Worm (Caenorhabditis elegans): ENCODE data around the gene hda-5.

DNA sequence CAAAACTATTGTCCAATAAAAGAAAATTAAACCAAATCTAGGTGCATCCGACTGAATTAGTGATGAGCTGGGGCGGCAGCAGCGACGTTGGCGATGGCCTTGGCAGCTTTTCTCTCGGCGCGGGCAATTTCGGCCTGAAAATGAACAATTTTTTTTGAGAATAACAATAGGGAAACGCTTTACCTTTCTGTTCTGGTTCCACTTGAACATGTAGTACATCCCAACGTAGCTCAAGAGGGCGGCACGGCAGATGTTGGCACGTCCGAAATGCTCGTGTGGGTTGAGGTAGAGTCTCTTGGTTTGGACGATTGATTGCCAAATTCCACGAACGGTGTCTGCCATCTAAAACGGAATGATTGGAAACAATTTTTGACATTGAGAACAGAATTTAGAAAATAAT is 24.6 kb upstream of the hda-5 start, which contains the start of gene F44E5.1:
- no peak for TF ChIP-seq ZK546.5 (tag; optimal IDR thresholded peaks at IDR 0.05)
- no peak for TF ChIP-seq ztf-11 (tag; optimal IDR thresholded peaks at IDR 0.05)
- TF ChIP-seq zag-1 (tag; optimal IDR thresholded peaks at IDR 0.05), result no peak

Measured in whole organism, L2 larva.